Worm (Caenorhabditis elegans): ENCODE measurements around the gene F55C12.2.

Gene F55C12.2

DNA sequence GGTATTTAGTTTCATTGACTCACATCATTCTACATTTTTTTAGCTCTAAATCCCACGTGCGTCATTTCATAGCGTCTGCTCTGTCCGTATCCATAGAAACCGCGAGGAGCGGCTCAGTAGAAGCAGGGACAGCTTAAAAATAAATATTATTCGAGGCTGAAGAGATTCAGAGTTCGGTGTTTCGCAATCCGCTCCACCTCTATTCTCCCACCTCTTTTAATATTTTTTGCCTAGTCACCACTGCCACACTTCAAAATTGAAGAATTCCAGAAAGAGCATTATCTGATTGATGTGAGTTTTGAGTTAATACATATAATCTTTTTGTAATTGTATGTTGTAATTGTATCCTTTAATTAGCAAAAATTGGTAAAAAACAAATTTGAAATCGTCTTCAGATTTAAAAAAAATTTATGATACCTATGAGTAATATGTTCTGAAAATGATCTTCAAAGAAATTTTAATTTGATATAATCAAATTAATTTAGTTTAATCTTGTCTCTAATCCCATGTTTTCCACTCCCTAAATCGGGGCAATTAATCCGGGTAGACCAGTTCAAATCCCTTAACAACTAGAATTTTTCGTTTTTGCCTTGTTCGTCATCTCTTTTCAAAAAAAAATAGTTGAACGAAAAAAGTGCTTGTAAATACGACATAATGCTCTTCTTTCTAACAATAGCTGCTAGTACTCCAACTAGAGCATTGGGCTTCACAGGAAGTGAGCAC, 13.0 kb downstream of the F55C12.2 start:
- no peak for TF ChIP-seq unc-62 (GFP tag; optimal IDR thresholded peaks at IDR 0.05)

DNA sequence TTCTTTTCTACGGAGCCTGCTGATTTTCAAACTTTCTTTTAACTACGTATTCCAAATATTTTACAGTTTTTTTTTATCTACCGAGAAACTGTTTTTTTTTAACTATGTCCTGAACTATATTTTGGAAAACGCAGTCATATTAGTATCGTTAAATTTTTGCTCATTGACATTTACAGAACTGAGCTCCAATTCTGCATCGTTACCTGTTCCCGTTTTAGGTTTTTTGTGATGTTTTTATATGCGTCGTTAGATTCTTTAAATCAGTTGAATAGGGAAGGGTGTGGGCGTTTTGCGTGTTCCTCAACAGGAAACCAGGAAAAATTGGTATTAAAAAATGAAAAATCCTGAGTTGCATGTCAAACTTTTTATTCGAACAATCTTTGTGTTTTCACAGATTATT, 16.2 kb downstream of the F55C12.2 start:
- no peak for TF ChIP-seq unc-62 (GFP tag; optimal IDR thresholded peaks at IDR 0.05)

DNA sequence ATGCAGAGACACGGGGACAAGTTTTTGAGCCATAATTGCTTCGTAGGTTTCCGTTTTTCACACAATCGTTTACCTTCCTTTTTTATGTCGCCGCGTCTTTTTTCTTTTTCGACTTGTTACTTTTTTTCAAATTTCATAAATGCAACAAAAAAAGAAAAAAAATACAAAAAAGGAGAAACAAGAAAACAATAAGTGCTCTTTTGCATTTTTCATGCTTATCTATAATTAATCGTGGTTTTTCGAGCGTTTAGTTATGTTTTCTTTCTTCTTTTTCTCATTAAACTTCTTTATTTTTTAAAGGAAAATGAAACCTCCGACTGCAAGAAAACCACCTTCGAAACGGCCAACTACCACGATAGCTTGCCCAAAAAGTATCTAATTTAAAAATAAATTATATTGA, 19.3 kb downstream of the F55C12.2 start, which contains the start of gene F59G1.4:
Gene F59G1.4, plus strand, starts transcription at position 301 of the 400 bp plus-strand sequence.
- no peak for TF ChIP-seq unc-62 (GFP tag; optimal IDR thresholded peaks at IDR 0.05)

DNA sequence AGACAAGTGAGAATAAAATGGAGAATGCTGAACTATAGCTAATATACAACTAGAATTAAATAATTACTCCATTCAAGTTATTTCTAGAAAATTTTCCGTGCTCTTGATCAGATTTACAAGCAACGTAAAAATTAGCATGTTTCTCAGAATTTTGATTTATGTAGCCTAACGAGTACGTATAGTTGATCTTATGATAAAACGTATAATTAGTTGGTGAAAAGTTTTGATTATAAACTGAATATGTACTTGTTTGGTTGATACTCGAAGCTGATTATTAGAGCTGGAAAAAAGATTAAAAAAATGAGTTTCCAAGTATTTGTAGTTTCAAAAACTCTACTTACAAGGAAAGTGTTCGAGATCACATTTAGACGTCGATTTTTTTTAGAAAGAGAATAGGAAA, 19.9 kb downstream of the F55C12.2 start:
- TF ChIP-seq unc-62 (GFP tag; optimal IDR thresholded peaks at IDR 0.05) = no peak

DNA sequence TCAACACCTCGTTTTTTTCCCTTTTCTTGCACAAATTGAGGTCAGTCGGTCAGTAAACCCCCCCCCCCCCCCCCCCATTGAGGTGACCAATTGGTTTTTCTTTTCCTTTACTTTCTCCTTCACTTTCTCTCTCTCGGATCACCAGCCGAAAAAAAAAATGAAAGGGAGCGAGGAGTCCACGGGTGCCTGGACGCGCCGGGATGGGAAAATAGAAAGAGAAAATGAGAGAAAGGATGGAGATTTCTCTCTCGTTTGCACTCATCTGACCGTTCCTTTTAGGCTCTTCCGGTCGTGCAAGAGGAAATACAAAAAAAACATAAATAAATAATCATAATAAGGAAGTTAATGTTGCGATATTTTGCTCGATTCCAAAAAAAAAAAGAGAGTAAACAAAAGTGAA, 22.5 kb downstream of the F55C12.2 start:
- TF ChIP-seq unc-62 (GFP tag; optimal IDR thresholded peaks at IDR 0.05) = no peak

DNA sequence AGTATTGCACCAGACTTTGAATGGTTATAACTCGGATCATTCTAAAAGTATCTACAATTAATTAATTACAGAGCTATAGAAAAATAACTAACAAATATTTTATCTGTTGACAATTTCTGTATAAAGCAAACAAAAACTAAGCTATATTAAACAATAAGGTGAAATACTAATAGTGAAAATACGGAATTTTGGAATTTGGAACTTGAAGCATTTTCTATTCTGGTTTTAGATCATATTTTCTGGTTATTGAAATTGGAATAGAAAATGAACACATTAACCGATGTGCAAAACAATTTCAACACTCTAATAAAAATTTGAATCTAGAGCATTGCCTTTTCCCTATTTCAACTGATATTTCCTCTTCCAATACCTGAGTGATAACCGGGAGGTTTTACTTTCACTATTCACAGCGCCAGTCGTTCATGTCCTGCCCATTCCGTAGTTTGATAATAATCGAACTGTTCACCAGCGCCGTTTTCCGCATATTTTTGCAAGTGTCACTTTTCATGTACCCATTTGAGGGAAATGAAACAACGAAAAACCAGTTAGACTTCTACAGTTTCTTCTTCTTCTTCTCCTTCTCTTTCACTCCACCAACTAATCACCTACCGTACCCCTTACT, 23.4 kb downstream of the F55C12.2 start:
- no peak for TF ChIP-seq unc-62 (GFP tag; optimal IDR thresholded peaks at IDR 0.05)

DNA sequence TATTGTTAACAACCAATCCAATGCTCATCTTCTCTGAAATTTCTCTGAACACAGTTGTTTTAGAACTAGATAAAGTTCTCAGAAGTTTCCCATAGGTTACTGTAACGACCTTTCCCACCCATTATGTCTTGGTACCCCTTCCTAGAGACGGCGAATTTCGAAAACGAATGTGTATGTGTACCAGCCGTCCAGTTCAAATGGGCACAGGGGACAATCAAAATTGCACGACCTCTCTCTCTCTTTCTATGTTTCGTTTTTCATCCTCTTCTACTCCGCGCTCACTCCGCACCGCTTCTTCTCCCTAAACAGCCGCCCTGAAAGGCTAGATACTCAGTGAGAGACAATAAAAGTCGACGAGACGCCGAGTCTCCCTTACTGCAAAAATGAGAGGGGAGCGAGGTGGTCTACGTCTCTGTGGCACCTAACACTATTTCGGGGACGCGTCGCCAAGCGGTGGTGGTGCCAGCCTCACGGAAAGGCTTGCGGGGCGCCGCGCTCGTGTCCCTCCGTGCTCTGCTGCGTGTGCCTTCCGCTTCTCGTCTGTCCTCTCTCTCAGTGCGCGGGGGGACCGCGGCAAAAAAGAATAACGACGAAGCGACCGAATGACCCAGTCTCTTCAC, 24.9 kb downstream of the F55C12.2 start:
- no peak for TF ChIP-seq unc-62 (GFP tag; optimal IDR thresholded peaks at IDR 0.05)

DNA sequence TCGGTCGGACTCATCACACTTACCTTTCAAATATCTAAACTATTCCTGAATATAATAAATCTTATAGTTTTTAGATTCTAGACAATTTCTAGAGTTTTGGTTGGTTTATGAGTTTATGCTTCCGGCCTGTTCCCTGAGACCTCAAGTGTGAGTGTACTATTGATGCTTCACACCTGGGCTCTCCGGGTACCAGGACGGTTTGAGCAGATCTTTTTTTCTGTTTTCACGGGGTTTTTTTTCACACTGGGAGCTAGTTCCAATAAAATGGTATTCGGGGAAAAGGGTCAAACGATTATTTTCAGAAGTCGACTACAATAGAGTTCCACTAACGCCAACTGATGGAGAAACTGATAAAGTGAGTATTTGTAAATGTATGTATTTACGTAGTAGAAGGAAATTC, 25.5 kb downstream of the F55C12.2 start:
- no peak for TF ChIP-seq unc-62 (GFP tag; optimal IDR thresholded peaks at IDR 0.05)

DNA sequence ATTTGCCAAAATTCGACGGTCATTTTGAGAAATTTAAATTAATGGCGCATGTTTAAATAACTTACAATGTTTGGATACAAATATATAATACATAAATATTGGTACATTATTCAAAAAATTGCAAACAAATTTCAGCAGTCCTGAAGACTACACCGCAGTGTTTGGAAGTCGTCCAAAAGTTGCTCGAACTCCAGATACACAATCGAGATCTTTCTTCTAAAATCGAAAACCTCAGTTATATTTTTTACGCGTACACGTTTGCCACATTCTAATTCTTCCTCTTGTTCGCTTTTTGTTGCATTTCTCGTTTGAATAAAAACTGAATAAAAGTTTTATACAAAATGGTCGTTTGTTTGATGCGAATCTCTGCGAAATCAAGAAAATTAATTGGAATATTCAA, 27.6 kb downstream of the F55C12.2 start, which contains the start of gene tsp-18:
Gene tsp-18, plus strand, starts transcription at position 301 of the 400 bp plus-strand sequence.
- no peak for TF ChIP-seq unc-62 (GFP tag; optimal IDR thresholded peaks at IDR 0.05)

DNA sequence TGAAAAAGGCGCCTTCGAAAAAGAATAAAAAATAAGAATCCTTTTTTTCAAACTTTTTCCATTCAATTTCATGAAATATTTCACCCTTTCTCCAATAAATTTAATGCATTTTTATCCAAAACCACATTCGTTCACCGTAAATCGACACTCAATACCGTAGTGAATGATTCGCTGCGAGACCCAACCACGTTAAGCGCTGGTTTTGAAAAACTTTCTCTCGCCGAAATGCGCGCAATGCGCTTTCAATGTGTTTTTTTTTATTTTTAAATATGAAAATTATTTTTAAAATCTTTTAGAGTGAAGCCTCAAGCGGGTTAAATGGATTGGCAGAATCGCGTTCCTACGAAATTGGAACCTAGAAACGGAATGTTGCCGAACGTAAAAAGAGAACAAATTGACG, 29.7 kb downstream of the F55C12.2 start, which contains the start of gene F59G1.8:
Gene F59G1.8, plus strand, starts transcription at position 293 of the 400 bp plus-strand sequence.
- no peak for TF ChIP-seq unc-62 (GFP tag; optimal IDR thresholded peaks at IDR 0.05)

DNA sequence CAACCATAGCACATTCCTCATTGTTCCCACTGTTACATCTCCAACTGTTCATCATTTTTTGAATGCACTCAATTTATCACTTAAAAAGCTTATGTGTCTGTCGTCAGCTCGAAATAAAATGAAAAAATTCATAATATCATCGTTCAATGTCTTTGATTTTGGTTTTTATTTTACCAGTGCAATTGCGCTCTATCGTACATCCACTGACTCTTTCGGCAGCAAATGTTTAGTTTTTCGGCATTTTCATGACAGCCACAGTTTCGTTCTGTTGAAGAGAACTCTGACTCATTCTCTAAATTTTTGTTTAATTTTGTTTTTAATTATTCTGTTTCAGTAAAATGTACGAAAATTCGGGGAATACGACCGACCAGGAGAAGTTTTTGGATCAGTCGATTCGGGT, 30.9 kb downstream of the F55C12.2 start, which contains the start of gene vps-35:
Gene vps-35, plus strand, starts transcription at position 335 of the 400 bp plus-strand sequence.
- TF ChIP-seq unc-62 (GFP tag; optimal IDR thresholded peaks at IDR 0.05) = no peak

DNA sequence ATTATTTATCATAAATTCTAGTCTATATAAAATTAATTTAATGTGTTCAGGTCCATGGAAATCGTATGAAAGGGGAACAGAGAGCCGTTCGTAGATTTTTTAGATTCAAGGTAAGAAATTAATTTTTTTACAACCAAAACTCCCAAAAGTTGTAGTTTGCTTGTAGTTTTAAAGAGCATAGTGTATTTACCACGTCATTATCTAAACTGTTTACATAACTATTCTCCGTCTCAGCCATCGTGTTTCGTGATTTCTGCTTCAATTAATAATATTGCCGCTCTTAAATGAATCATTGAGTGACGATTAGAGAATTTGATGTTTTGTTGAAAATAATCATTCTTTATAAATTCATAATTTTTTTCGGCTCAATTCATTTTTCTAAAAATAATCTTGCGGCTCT, 34.7 kb downstream of the F55C12.2 start, which contains the start of gene cgt-3:
Gene cgt-3, plus strand, starts transcription at position 51 of the 400 bp plus-strand sequence.
- TF ChIP-seq unc-62 (GFP tag; optimal IDR thresholded peaks at IDR 0.05) = no peak

DNA sequence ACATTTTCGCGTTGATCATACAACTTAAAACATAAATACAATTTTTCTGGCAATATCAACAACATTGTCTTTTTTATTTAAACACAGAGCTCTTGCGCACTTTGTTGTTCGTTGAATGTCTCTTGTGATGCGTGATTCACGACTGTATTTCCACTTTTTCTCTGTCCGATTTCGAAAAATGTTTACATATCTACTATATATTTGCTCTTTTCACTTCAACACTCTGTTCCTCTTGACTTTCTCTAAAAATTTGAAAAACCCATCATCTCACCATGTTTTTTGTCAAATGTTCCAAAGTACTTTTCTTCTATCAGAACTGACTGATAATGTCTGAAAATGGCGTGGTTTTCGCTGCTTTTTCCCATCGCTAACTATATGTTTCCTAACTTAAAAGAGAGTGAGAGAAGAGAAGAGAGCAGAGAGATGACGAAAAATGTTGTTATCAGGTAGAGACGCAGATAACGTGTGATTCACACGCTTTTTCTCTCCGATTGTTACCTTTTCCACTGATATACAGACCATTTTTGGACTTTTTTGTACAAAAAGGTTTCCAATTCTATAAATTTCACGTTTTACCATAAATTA, 35.4 kb downstream of the F55C12.2 start:
- no peak for TF ChIP-seq unc-62 (GFP tag; optimal IDR thresholded peaks at IDR 0.05)

DNA sequence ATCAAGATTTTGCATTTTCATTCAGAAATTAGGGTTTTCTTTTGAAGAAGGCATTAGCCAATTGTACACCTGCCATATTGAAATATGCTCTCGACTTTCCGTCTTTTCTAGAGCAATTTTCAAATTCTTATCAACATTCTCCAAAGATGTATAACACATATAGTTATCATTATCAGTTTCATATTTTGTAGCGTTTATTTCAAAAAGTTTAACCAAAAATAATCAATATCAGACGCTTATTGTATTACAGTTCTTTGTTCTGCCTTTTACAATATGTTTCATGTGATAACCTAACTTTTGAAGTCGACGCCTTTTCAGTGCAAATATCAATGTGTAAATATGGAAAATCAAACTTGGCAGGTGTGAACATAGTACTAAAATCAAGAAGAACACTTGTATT, 37.3 kb downstream of the F55C12.2 start:
- no peak for TF ChIP-seq unc-62 (GFP tag; optimal IDR thresholded peaks at IDR 0.05)

DNA sequence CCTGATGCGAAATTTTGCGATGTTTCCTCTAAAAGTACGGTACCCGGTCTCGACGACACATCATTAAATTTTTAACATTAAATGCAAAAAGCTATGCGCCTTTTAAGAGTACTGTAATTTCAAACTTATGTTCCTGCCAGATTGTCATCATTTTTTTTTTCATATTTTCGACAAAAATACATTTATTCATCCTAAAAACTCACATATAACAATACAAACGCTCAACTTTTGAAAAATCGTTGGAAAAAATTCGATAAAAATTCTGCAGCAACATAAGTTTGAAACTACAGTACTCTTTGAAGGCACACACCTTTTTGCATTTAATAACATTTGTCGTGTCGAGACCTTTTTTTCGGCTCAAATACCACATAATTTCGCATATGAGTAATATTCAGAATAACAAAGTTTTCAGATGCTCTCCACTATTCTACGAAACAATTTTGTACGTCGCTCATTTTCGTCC, 40.4 kb downstream of the F55C12.2 start, which contains the start of gene frh-1:
Gene frh-1, plus strand, starts transcription at position 413 of the 463 bp plus-strand sequence.
- TF ChIP-seq unc-62 (GFP tag; optimal IDR thresholded peaks at IDR 0.05) = no peak

DNA sequence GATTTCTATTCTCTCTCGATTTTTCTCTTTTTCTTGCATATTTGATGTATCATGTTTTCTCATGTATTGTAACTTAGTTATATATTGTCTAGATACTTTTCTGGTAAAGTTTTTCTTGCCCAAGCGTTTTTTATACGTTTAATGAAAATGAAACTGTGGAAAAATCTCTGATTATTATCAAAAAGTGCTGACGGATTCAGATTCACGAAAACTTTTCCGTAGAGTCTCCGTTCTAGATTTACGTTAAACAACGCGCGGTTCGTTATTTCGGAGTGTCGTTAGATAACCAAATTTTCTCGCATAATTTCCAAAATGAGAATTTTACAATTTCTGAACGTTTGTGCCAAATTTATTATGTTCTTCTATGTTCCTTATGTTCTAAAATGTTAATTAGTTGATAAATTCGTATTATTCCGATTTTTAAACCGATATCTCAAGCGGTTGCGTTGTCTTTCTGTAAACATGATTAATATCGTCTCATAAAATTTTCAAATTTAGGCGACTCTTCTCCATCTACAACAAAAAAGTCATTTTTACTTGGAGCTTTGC, 41.6 kb downstream of the F55C12.2 start, which contains the start of gene ptp-2:
Gene ptp-2, plus strand, starts transcription at position 499 of the 549 bp plus-strand sequence.
- no peak for TF ChIP-seq unc-62 (GFP tag; optimal IDR thresholded peaks at IDR 0.05)
